Worm (Caenorhabditis elegans): ENCODE data around the gene fpn-1.2.

The fpn-1.2 gene

DNA sequence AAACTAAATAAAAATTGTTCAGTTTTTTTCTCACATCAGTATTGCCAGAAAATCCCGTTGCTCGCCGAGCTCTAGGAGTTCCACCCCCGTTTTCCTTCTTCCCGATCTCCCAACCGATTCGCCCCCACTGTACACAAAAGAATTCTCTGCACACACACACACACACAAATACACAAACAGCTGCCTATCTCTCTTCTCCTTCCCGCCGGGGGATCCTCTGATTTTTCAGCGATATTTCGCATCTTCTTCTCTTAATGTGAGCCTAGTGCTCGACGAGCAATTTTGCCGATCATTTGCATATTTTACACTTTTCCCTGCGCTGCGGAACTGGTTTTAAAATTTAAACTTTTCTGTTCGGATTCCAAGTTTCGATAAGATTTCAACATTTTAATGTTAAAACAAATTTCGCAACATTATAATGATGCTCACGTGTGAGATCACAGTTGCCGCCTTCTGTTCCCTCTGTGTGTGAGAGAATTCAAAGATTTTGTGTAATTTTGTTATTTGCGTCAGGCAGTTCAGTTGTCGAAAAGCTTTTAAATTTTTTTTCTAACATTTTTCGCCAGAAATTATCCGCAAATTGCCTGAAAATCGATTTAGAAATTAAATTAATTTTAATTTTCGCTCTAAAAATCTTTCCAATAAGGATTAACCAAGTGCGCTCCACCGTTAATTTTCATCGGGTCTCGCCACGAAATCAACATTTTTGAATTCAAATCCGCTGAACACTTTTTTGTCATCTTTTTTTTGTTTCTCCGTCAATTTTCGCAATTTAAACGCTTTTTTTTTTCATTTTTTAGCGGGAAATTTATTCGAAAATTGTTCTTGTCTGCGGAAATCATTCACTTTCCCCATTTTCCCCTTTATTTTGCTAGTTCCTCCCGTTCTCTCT is 6.8 kb upstream of the fpn-1.2 start (continued):
- peak; percentile 49 for TF ChIP-seq tbp1 (GFP tag; optimal IDR thresholded peaks at IDR 0.05)
- peak; percentile 67 for TF ChIP-seq lsl-1 (GFP tag; optimal IDR thresholded peaks at IDR 0.05)
- TF ChIP-seq lag-1 (GFP tag; IDR thresholded peaks at IDR 0.05), result no peak
- peak; percentile 67 for TF ChIP-seq lin-40 (tag; optimal IDR thresholded peaks at IDR 0.05)
- TF ChIP-seq sea-2 (GFP tag; IDR thresholded peaks at IDR 0.05), result no peak
- no peak for TF ChIP-seq bed-2 (GFP tag; IDR thresholded peaks at IDR 0.05)
- TF ChIP-seq hmg-1.2 (GFP tag; IDR thresholded peaks at IDR 0.05), result 0 out of 2 replicates have a peak, but pooled peaks have one; percentile 11
- TF ChIP-seq ztf-26 (tag; optimal IDR thresholded peaks at IDR 0.05), result no peak
- no peak for TF ChIP-seq unc-62 (GFP tag; optimal IDR thresholded peaks at IDR 0.05)
- no peak for TF ChIP-seq ama-1 (optimal IDR thresholded peaks at IDR 0.05)
- TF ChIP-seq ama-1 (GFP tag; optimal IDR thresholded peaks at IDR 0.05), result no peak
- peak; percentile 77 for TF ChIP-seq D2030.7 (GFP tag; IDR thresholded peaks at IDR 0.05)
- TF ChIP-seq cebp-1 (GFP tag; IDR thresholded peaks at IDR 0.05), result peak; percentile 27; the same call in 1 of the 2 replicates
- TF ChIP-seq cebp-1 (tag; optimal IDR thresholded peaks at IDR 0.05), result peak; percentile 92
- TF ChIP-seq C17E4.6 (GFP tag; IDR thresholded peaks at IDR 0.05), result no peak
- peak; percentile 50 for TF ChIP-seq dox-1 (GFP tag; IDR thresholded peaks at IDR 0.05)

DNA sequence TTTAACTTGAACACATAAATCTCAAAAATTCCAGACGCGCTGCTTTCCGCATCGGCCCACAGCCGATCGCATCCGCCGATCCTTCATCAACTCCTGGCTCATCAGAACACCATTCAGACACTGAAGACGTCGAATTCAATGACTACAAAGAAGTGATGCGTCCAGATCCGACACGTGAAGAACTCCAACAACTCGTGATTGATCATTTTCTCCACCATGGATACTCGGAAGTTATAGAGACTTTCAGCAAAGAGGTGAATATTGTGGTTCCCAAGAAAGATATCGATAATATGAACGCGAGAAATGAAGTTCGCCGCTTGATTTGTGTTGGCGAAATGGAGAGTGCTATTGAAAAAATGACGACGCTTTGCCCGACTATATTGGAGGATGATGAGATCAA is 4.4 kb upstream of the fpn-1.2 start:
- TF ChIP-seq hlh-12 (tag; optimal IDR thresholded peaks at IDR 0.05) (no peak), ets-4 (GFP tag; optimal IDR thresholded peaks at IDR 0.05) (no peak), F57A8.1 (GFP tag; optimal IDR thresholded peaks at IDR 0.05) (no peak), cebp-2 (GFP tag; IDR thresholded peaks at IDR 0.05) (no peak)

DNA sequence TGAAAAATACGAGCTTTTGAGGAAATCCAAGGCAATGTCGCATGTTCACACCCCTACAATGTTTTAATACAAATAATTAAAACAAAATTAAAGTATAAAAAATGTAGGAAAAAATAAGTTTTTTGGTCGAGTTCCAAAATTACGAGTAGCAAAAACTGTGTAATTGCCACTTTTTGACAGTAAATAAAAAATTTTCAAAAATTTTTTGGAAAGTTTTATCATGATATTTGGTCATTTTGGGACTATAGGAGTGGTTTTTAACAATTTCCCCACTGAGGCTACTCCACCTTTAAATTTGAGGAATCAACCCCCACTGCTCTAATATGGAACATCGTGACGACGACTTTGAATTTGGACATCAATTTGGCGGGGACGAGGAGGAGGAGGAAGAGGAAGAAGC is 2.9 kb upstream of the fpn-1.2 start, which contains the start of gene gid-8:
gid-8 (plus strand) TSS at position 301 of the 400 bp plus-strand sequence.
- TF ChIP-seq repo-1 (tag; optimal IDR thresholded peaks at IDR 0.05) (no peak), attf-5 (GFP tag; optimal IDR thresholded peaks at IDR 0.05) (no peak), mcd-1 (GFP tag; IDR thresholded peaks at IDR 0.05) (no peak), let-526 (GFP tag; IDR thresholded peaks at IDR 0.05) (no peak), snpc-3.4 (tag; optimal IDR thresholded peaks at IDR 0.05) (no peak)

DNA sequence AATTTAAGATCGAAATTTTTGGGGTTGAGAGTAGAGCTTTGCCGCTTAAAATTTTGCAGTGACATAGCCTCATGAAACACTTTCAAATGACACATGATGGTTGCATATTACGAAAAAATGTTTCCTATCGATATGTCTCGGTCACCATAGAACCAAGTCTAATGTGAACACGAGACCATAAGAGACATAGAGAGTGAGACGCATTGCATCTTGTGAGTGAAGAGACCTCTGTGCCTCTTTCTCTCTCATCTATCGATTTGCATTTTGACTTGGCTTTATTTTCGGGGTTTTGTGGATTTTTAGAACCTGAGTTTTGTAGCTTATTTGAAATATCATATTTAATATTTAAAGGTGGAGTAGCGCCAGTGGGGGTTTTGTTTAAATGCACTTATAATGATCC is 2.5 kb upstream of the fpn-1.2 start:
- TF ChIP-seq mcd-1 (GFP tag; IDR thresholded peaks at IDR 0.05) (no peak), snpc-4 (GFP tag; optimal IDR thresholded peaks at IDR 0.05) (no peak), snpc-4 (tag; optimal IDR thresholded peaks at IDR 0.05) (no peak), cebp-2 (GFP tag; IDR thresholded peaks at IDR 0.05) (no peak), die-1 (tag; optimal IDR thresholded peaks at IDR 0.05) (no peak), gei-17 (GFP tag; optimal IDR thresholded peaks at IDR 0.05) (no peak), ceh-79 (tag; optimal IDR thresholded peaks at IDR 0.05) (no peak), attf-5 (GFP tag; optimal IDR thresholded peaks at IDR 0.05) (peak; percentile 58), cebp-1 (GFP tag; IDR thresholded peaks at IDR 0.05) (no peak), cebp-1 (tag; optimal IDR thresholded peaks at IDR 0.05) (peak; percentile 65), zim-3 (tag; optimal IDR thresholded peaks at IDR 0.05) (no peak), nhr-80 (tag; optimal IDR thresholded peaks at IDR 0.05) (peak; percentile 43), hmg-1.2 (GFP tag; IDR thresholded peaks at IDR 0.05) (peak; percentile 34; the same call in 1 of the 2 replicates)

DNA sequence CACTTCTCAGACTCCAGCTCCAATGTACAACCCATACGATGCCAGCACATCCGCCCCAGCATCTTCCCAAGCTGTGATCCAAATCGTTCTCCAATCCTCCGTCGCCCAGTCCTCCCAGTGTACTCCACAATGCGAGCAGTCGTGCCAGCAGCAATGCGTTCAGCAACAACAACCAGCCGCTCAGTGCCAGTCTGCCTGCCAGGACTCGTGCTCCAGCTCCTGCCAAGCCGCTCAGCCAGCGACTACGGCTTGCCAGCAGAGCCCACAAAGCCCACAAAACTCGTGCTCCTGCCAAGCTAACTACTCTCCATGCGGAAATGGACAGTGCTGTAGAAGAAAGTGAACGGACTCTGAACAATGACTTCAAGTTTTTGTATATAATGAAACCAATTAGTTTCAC is 1.4 kb upstream of the fpn-1.2 start:
- no peak for TF ChIP-seq sdz-38 (tag; optimal IDR thresholded peaks at IDR 0.05)
- TF ChIP-seq ztf-6 (GFP tag; IDR thresholded peaks at IDR 0.05), result no peak
- TF ChIP-seq bed-1 (GFP tag; IDR thresholded peaks at IDR 0.05), result no peak
- TF ChIP-seq F37B4.10 (GFP tag; IDR thresholded peaks at IDR 0.05), result 0 out of 2 replicates have a peak, but pooled peaks have one; percentile 18
- TF ChIP-seq egl-18 (GFP tag; IDR thresholded peaks at IDR 0.05), result no peak
- no peak for TF ChIP-seq hmg-1.2 (GFP tag; IDR thresholded peaks at IDR 0.05)
- no peak for TF ChIP-seq lsy-27 (tag; optimal IDR thresholded peaks at IDR 0.05; ENCODE audit: borderline replicate concordance, insufficient read depth)
- TF ChIP-seq snpc-1.1 (tag; optimal IDR thresholded peaks at IDR 0.05; ENCODE audit: insufficient read depth), result no peak
- peak; percentile 81 for TF ChIP-seq egrh-3 (GFP tag; IDR thresholded peaks at IDR 0.05)
- peak; percentile 81 for TF ChIP-seq zfh-2 (GFP tag; conservative IDR thresholded peaks at IDR 0.05)
- no peak for TF ChIP-seq lsl-1 (GFP tag; optimal IDR thresholded peaks at IDR 0.05)
- TF ChIP-seq K12H6.12 (tag; optimal IDR thresholded peaks at IDR 0.05), result no peak
